Fruit fly (Drosophila melanogaster) whole organism, embryonic: ENCODE data around the gene CG34135.

ENCODE experiments used
- B-H1 ChIP-seq: fragments of 200-800 bp; sonication (Bioruptor generic); IDR thresholded peaks from 3 replicates; pipeline ENCODE4 v1.3.6; 2022; ENCODE audit warnings: missing biosample characterization, missing genetic modification characterization
- CG10321 ChIP-seq: fragments of 200-800 bp; sonication (Bioruptor generic); IDR thresholded peaks from 2 replicates; pipeline ENCODE4 v1.3.6; 2022; ENCODE audit warnings: missing biosample characterization, missing genetic modification characterization
- CG10366 ChIP-seq: fragments of 200-800 bp; sonication (Bioruptor generic); IDR thresholded peaks from 2 replicates; pipeline ENCODE4 v1.3.6; 2022; ENCODE audit warnings: missing biosample characterization, missing genetic modification characterization
- CG10462 ChIP-seq: fragments of 200-800 bp; sonication (Bioruptor generic); optimal IDR thresholded peaks from 2 replicates; lab custom pipeline; 2016; ENCODE audit warnings: missing biosample characterization, missing genetic modification characterization
- CG10543 ChIP-seq: fragments of 200-800 bp; sonication (Bioruptor generic); optimal IDR thresholded peaks from 3 replicates; lab custom pipeline; 2017; ENCODE audit warnings: missing biosample characterization, mild to moderate bottlenecking, missing genetic modification characterization, moderate library complexity
- CG10959 ChIP-seq: fragments of 200-800 bp; sonication (Bioruptor generic); IDR thresholded peaks from 2 replicates; pipeline ENCODE4 v1.3.6; 2022; ENCODE audit warnings: missing biosample characterization, missing genetic modification characterization
- CG15601 ChIP-seq: fragments of 200-800 bp; sonication (Bioruptor generic); optimal IDR thresholded peaks from 3 replicates; lab custom pipeline; 2019; ENCODE audit warnings: missing biosample characterization, mild to moderate bottlenecking, missing genetic modification characterization, moderate library complexity
- CG17328 ChIP-seq: fragments of 200-800 bp; sonication (Bioruptor generic); IDR thresholded peaks from 2 replicates; pipeline ENCODE4 v1.3.6; 2022; ENCODE audit warnings: missing biosample characterization, missing genetic modification characterization
- CG2889 ChIP-seq: fragments of 200-800 bp; sonication (Bioruptor generic); IDR thresholded peaks from 3 replicates; pipeline ENCODE4 v1.3.6; 2022; ENCODE audit warnings: missing biosample characterization, missing genetic modification characterization
- CG31224 ChIP-seq: fragments of 200-800 bp; sonication (Bioruptor generic); IDR thresholded peaks from 2 replicates; pipeline ENCODE4 v1.3.6; 2022; ENCODE audit warnings: missing biosample characterization, missing genetic modification characterization
- CG34376 ChIP-seq: fragments of 200-800 bp; sonication (Bioruptor generic); optimal IDR thresholded peaks from 2 replicates; lab custom pipeline; 2018; ENCODE audit warnings: missing biosample characterization, mild to moderate bottlenecking, missing genetic modification characterization
- CG4328 ChIP-seq: fragments of 200-800 bp; sonication (Bioruptor generic); optimal IDR thresholded peaks from 3 replicates; lab custom pipeline; 2017; ENCODE audit warnings: missing biosample characterization, missing genetic modification reagents, missing genetic modification characterization
- CG4707 ChIP-seq: fragments of 200-800 bp; sonication (Bioruptor generic); optimal IDR thresholded peaks from 2 replicates; lab custom pipeline; 2018; ENCODE audit warnings: missing biosample characterization, mild to moderate bottlenecking, missing genetic modification characterization, moderate library complexity
- CG5953 ChIP-seq: fragments of 200-800 bp; sonication (Bioruptor generic); IDR thresholded peaks from 2 replicates; pipeline ENCODE4 v1.3.6; 2022; ENCODE audit warnings: missing biosample characterization, missing genetic modification characterization
- Chrac-16 ChIP-seq: fragments of 200-800 bp; sonication (Bioruptor generic); optimal IDR thresholded peaks from 3 replicates; lab custom pipeline; 2016; ENCODE audit warnings: missing biosample characterization, missing genetic modification characterization
- Dad ChIP-seq: fragments of 200-800 bp; sonication (Bioruptor generic); optimal IDR thresholded peaks from 3 replicates; lab custom pipeline; 2016; ENCODE audit warnings: missing biosample characterization, missing genetic modification characterization
- Dfd ChIP-seq, 2 experiments: fragments of >200 bp; optimal IDR thresholded peaks; 2 replicates each; lab custom pipeline; 2017; ENCODE audit warnings: missing biosample characterization in 2 of 2, missing genetic modification characterization in 2 of 2
- Fer3 ChIP-seq: fragments of 200-800 bp; sonication (Bioruptor generic); optimal IDR thresholded peaks from 2 replicates; lab custom pipeline; 2018; ENCODE audit warnings: missing biosample characterization, mild to moderate bottlenecking, missing genetic modification characterization, moderate library complexity
- HLH4C ChIP-seq: fragments of 200-800 bp; sonication (Bioruptor generic); IDR thresholded peaks from 3 replicates; pipeline ENCODE4 v1.3.6; 2022; ENCODE audit warnings: missing biosample characterization, missing genetic modification characterization; ENCODE audit not compliant: partially characterized antibody
- Hmx ChIP-seq: fragments of 200-800 bp; sonication (Bioruptor generic); optimal IDR thresholded peaks from 2 replicates; lab custom pipeline; 2016; ENCODE audit warnings: missing biosample characterization, missing genetic modification characterization
- Kr ChIP-seq: fragments of 200-800 bp; sonication (Bioruptor generic); optimal IDR thresholded peaks from 2 replicates; lab custom pipeline; 2017; ENCODE audit warnings: missing biosample characterization, mild to moderate bottlenecking, missing genetic modification characterization
- MBD-R2 ChIP-seq: fragments of 200-800 bp; sonication (Bioruptor generic); IDR thresholded peaks from 2 replicates; pipeline ENCODE4 v1.3.6; 2022; ENCODE audit warnings: missing biosample characterization, missing genetic modification characterization
- Myb ChIP-seq: fragments of 200-800 bp; sonication (Bioruptor generic); optimal IDR thresholded peaks from 2 replicates; lab custom pipeline; 2016; ENCODE audit warnings: missing biosample characterization, missing genetic modification characterization
- NC2β ChIP-seq: fragments of 200-800 bp; sonication (Bioruptor generic); optimal IDR thresholded peaks from 2 replicates; lab custom pipeline; 2016; ENCODE audit warnings: missing biosample characterization, missing genetic modification characterization
- Nf-YA ChIP-seq: fragments of 200-800 bp; sonication (Bioruptor generic); IDR thresholded peaks from 2 replicates; pipeline ENCODE4 v1.3.6; 2022; ENCODE audit warnings: missing biosample characterization, missing genetic modification characterization
- Opbp ChIP-seq: fragments of 200-800 bp; sonication (Bioruptor generic); IDR thresholded peaks from 3 replicates; pipeline ENCODE4 v1.3.6; 2022; ENCODE audit warnings: missing biosample characterization, missing genetic modification characterization; ENCODE audit not compliant: partially characterized antibody
- Optix ChIP-seq: fragments of 200-800 bp; sonication (Bioruptor generic); IDR thresholded peaks from 3 replicates; pipeline ENCODE4 v1.3.6; 2022; ENCODE audit warnings: missing biosample characterization, missing genetic modification characterization
- PHDP ChIP-seq: fragments of 200-800 bp; sonication (Bioruptor generic); optimal IDR thresholded peaks from 3 replicates; lab custom pipeline; 2018; ENCODE audit warnings: missing biosample characterization, mild to moderate bottlenecking, missing genetic modification characterization, moderate library complexity
- Ptx1 ChIP-seq: fragments of 200-800 bp; sonication (Bioruptor generic); IDR thresholded peaks from 2 replicates; pipeline ENCODE4 v1.3.6; 2022; ENCODE audit warnings: missing biosample characterization, missing genetic modification characterization
- Rfx ChIP-seq: fragments of 200-800 bp; sonication (Bioruptor generic); IDR thresholded peaks from 2 replicates; pipeline ENCODE4 v1.3.6; 2022; ENCODE audit warnings: missing biosample characterization, missing genetic modification characterization
- Rx ChIP-seq: fragments of 200-800 bp; sonication (Bioruptor generic); IDR thresholded peaks from 2 replicates; pipeline ENCODE4 v1.3.6; 2022; ENCODE audit warnings: missing biosample characterization, missing genetic modification characterization
- Sox102F ChIP-seq: fragments of 200-800 bp; sonication (Bioruptor generic); optimal IDR thresholded peaks from 2 replicates; lab custom pipeline; 2018; ENCODE audit warnings: missing biosample characterization, mild to moderate bottlenecking, missing genetic modification characterization, moderate library complexity
- Xrp1 ChIP-seq: fragments of 200-800 bp; sonication (Bioruptor generic); IDR thresholded peaks from 2 replicates; pipeline ENCODE4 v1.3.6; 2022; ENCODE audit warnings: missing biosample characterization, missing genetic modification characterization
- bbx ChIP-seq: fragments of 200-800 bp; sonication (Bioruptor generic); IDR thresholded peaks from 2 replicates; pipeline ENCODE4 v1.3.6; 2022; ENCODE audit warnings: missing biosample characterization, missing genetic modification characterization; ENCODE audit not compliant: partially characterized antibody
- caup ChIP-seq: fragments of 200-800 bp; sonication (Bioruptor generic); optimal IDR thresholded peaks from 3 replicates; lab custom pipeline; 2017; ENCODE audit warnings: missing biosample characterization, mild to moderate bottlenecking, missing genetic modification characterization, moderate library complexity; ENCODE audit not compliant: severe bottlenecking
- cg ChIP-seq: fragments of 200-800 bp; sonication (Bioruptor generic); optimal IDR thresholded peaks from 3 replicates; lab custom pipeline; 2019; ENCODE audit warnings: missing biosample characterization, mild to moderate bottlenecking, missing genetic modification characterization, moderate library complexity
- dimm ChIP-seq: fragments of 200-800 bp; sonication (Bioruptor generic); IDR thresholded peaks from 2 replicates; pipeline ENCODE4 v1.3.6; 2022; ENCODE audit warnings: missing biosample characterization, missing genetic modification characterization
- fd64A ChIP-seq: fragments of 200-800 bp; sonication (Bioruptor generic); optimal IDR thresholded peaks from 3 replicates; lab custom pipeline; 2018; ENCODE audit warnings: missing biosample characterization, mild to moderate bottlenecking, missing genetic modification characterization
- fd96Cb ChIP-seq: fragments of 200-800 bp; sonication (Bioruptor generic); optimal IDR thresholded peaks from 2 replicates; lab custom pipeline; 2018; ENCODE audit warnings: missing biosample characterization, mild to moderate bottlenecking, missing genetic modification characterization, moderate library complexity
- ftz-f1 ChIP-seq: fragments of 200-800 bp; sonication (Bioruptor generic); optimal IDR thresholded peaks from 2 replicates; lab custom pipeline; 2016; ENCODE audit warnings: missing biosample characterization, missing genetic modification characterization
- hb ChIP-seq: fragments of 200-800 bp; sonication (Bioruptor generic); IDR thresholded peaks from 3 replicates; pipeline ENCODE4 v1.3.6; 2022; ENCODE audit warnings: missing biosample characterization, missing genetic modification characterization; ENCODE audit not compliant: partially characterized antibody
- hth ChIP-seq: fragments of >200 bp; optimal IDR thresholded peaks from 2 replicates; lab custom pipeline; 2017; ENCODE audit warnings: inconsistent platforms
- kni ChIP-seq: fragments of 200-800 bp; sonication (Bioruptor generic); optimal IDR thresholded peaks from 3 replicates; lab custom pipeline; 2017; ENCODE audit warnings: mild to moderate bottlenecking, missing biosample characterization, missing genetic modification reagents, missing genetic modification characterization
- phol ChIP-seq: fragments of 200-800 bp; sonication (Bioruptor generic); optimal IDR thresholded peaks from 3 replicates; lab custom pipeline; 2018; ENCODE audit warnings: missing biosample characterization, mild to moderate bottlenecking, missing genetic modification characterization, moderate library complexity
- ro ChIP-seq: fragments of 200-800 bp; sonication (Bioruptor generic); IDR thresholded peaks from 2 replicates; pipeline ENCODE4 v1.3.6; 2022; ENCODE audit warnings: missing biosample characterization, missing genetic modification characterization
- run ChIP-seq: fragments of 200-800 bp; sonication (Bioruptor generic); optimal IDR thresholded peaks from 3 replicates; lab custom pipeline; 2018; ENCODE audit warnings: missing biosample characterization, mild to moderate bottlenecking, missing genetic modification characterization
- stwl ChIP-seq: fragments of 200-800 bp; sonication (Bioruptor generic); optimal IDR thresholded peaks from 3 replicates; lab custom pipeline; 2018; ENCODE audit warnings: missing biosample characterization, mild to moderate bottlenecking, missing genetic modification characterization, moderate library complexity
- tin ChIP-seq: fragments of 200-800 bp; sonication (Bioruptor generic); optimal IDR thresholded peaks from 3 replicates; lab custom pipeline; 2016; ENCODE audit warnings: missing biosample characterization, missing genetic modification characterization
- wor ChIP-seq: fragments of 200-800 bp; sonication (Bioruptor generic); IDR thresholded peaks from 2 replicates; pipeline ENCODE4 v1.3.6; 2022; ENCODE audit warnings: missing biosample characterization, missing genetic modification characterization
- yki ChIP-seq: fragments of >200 bp; optimal IDR thresholded peaks from 3 replicates; lab custom pipeline; 2018
- zen ChIP-seq: fragments of 200-800 bp; sonication (Bioruptor generic); optimal IDR thresholded peaks from 3 replicates; lab custom pipeline; 2018; ENCODE audit warnings: missing biosample characterization, mild to moderate bottlenecking, missing genetic modification characterization, moderate library complexity
- zf30C ChIP-seq: fragments of 200-800 bp; sonication (Bioruptor generic); optimal IDR thresholded peaks from 3 replicates; lab custom pipeline; 2018; ENCODE audit warnings: missing biosample characterization, mild to moderate bottlenecking, missing genetic modification characterization

CG34135 gene

DNA sequence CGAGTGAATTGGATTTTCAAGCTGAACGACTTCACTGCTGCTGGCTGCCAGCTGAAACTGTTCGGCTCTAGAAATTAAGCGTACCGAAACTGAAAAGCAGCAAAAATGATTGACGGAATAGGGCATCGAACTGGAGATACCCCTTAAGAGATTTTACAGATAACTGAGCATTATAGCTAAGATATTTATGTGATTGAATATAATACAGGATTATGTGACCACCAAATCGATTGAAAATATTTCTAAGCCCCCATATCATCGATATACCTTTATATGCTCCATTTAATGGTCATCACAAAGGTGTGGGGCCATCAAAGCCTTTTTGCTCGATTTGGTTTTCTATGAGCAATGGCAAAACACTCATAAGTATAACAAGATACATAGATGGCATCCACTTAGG is 16.8 kb upstream of the CG34135 start (continued):
- TF ChIP-seq zf30C (GFP tag; lab: Kevin White, UChicago) (no peak), Myb (no peak), Sox102F (GFP tag; lab: Kevin White, UChicago) (peak; percentile 65), CG17328 (peak; percentile 44; the same call in 1 of the 2 replicates), CG15601 (tag; lab: Kevin White, UChicago) (no peak), tin (GFP tag; lab: Kevin White, UChicago) (peak; percentile 30), CG10462 (no peak), Xrp1 (peak; percentile 66), CG4328 (GFP tag; lab: Kevin White, UChicago) (no peak), CG10543 (GFP tag; lab: Kevin White, UChicago) (no peak), Rfx (GFP tag; lab: Robert Waterston, UW) (peak; percentile 84), NC2β (GFP tag; lab: Kevin White, UChicago) (no peak), Fer3 (tag; lab: Kevin White, UChicago) (no peak), wor (no peak), CG10959 (GFP tag; lab: Robert Waterston, UW) (no peak), B-H1 (peak; percentile 47; the same call in 2 of the 3 replicates), cg (GFP tag; lab: Kevin White, UChicago) (no peak), Optix (GFP tag; lab: Robert Waterston, UW) (no peak), fd64A (GFP tag; lab: Kevin White, UChicago) (no peak), phol (tag; lab: Kevin White, UChicago) (no peak), yki (lab: Kevin White, UChicago) (no peak), Opbp (no peak), CG10321 (GFP tag; lab: Robert Waterston, UW) (no peak), bbx (GFP tag; lab: Robert Waterston, UW) (no peak), Ptx1 (GFP tag; lab: Robert Waterston, UW) (peak; percentile 68), Rx (GFP tag; lab: Robert Waterston, UW) (peak; percentile 37; the same call in 1 of the 2 replicates), stwl (tag; lab: Kevin White, UChicago) (no peak), MBD-R2 (peak; percentile 25; the same call in 1 of the 2 replicates), Hmx (GFP tag; lab: Kevin White, UChicago) (no peak), zen (no peak), Nf-YA (no peak), CG10366 (GFP tag; lab: Robert Waterston, UW) (peak; percentile 24; the same call in 1 of the 2 replicates), CG5953 (GFP tag; lab: Robert Waterston, UW) (no peak), CG31224 (GFP tag; lab: Robert Waterston, UW) (peak; percentile 47; the same call in 1 of the 2 replicates), CG2889 (GFP tag; lab: Robert Waterston, UW) (no peak), PHDP (tag; lab: Kevin White, UChicago) (no peak), ro (GFP tag; lab: Robert Waterston, UW) (0 out of 2 replicates have a peak, but pooled peaks have one; percentile 23), hb (GFP tag; lab: Robert Waterston, UW) (no peak), Kr (GFP tag; lab: Kevin White, UChicago) (no peak), Dad (GFP tag; lab: Kevin White, UChicago) (peak; percentile 23), dimm (GFP tag; lab: Robert Waterston, UW) (no peak), run (tag; lab: Kevin White, UChicago) (no peak), kni (no peak), hth (no peak), CG34376 (GFP tag; lab: Kevin White, UChicago) (no peak), Chrac-16 (GFP tag; lab: Kevin White, UChicago) (peak; percentile 28), caup (GFP tag; lab: Kevin White, UChicago) (peak; percentile 37), CG4707 (GFP tag; lab: Kevin White, UChicago) (no peak), fd96Cb (tag; lab: Kevin White, UChicago) (no peak), ftz-f1 (GFP tag; lab: Kevin White, UChicago) (no peak), HLH4C (GFP tag; lab: Robert Waterston, UW) (no peak), Dfd (GFP tag; optimal IDR thresholded peaks at IDR 0.05; lab: Kevin White, UChicago) (no peak)
